Worm (Caenorhabditis elegans) whole organism, young adult: ENCODE results near the gene str-181.

Source experiments
- Y95B8A.8 ChIP-seq: fragments of 200-800 bp; sonication (Bioruptor generic); IDR thresholded peaks from 2 replicates; pipeline ENCODE4 v1.3.6; 2022; ENCODE audit warnings: missing genetic modification reagents, missing genetic modification characterization, missing compliant biosample characterization
- ama-1 ChIP-seq, 3 experiments: fragments of 150-350 bp in 1 of 3; sonication (generic microtip) in 2 of 3; optimal IDR thresholded peaks; 2 replicates each; lab custom pipeline; 2014 to 2018; ENCODE audit warnings: missing biosample characterization in 2 of 3, missing genetic modification characterization in 2 of 3, missing genetic modification reagents in 2 of 3
- attf-5 ChIP-seq: fragments of 200-800 bp; sonication (Bioruptor generic); optimal IDR thresholded peaks from 2 replicates; lab custom pipeline; 2018; ENCODE audit warnings: mild to moderate bottlenecking, missing genetic modification characterization, missing compliant biosample characterization
- ceh-40 ChIP-seq: fragments of 200-800 bp; sonication (Bioruptor generic); IDR thresholded peaks from 2 replicates; pipeline ENCODE4 v1.3.6; 2022; ENCODE audit warnings: missing genetic modification characterization, missing compliant biosample characterization
- ceh-79 ChIP-seq: sonication (generic microtip); optimal IDR thresholded peaks from 2 replicates; lab custom pipeline; 2017; ENCODE audit warnings: mild to moderate bottlenecking, missing genetic modification characterization, missing compliant biosample characterization
- chd-7 ChIP-seq: sonication (generic microtip); optimal IDR thresholded peaks from 2 replicates; lab custom pipeline; 2016; ENCODE audit warnings: mild to moderate bottlenecking, missing genetic modification characterization, moderate library complexity, missing compliant biosample characterization
- egrh-3 ChIP-seq: fragments of 200-800 bp; sonication (Bioruptor generic); IDR thresholded peaks from 2 replicates; pipeline ENCODE4 v1.3.6; 2022; ENCODE audit warnings: missing genetic modification reagents, missing genetic modification characterization, missing compliant biosample characterization
- hmg-20 ChIP-seq: fragments of 200-800 bp; sonication (Bioruptor generic); IDR thresholded peaks from 2 replicates; pipeline ENCODE4 v1.3.6; 2022; ENCODE audit warnings: missing genetic modification reagents, missing genetic modification characterization, missing compliant biosample characterization
- sea-2 ChIP-seq: fragments of 200-800 bp; sonication (Bioruptor generic); IDR thresholded peaks from 2 replicates; pipeline ENCODE4 v1.3.6; 2022; ENCODE audit warnings: missing genetic modification characterization, missing compliant biosample characterization
- snpc-4 ChIP-seq, 5 experiments: fragments of 150-350 bp in 1 of 5; sonication (generic microtip) in 4 of 5; optimal IDR thresholded peaks; 2 replicates each; lab custom pipeline; 2014 to 2018; ENCODE audit warnings: missing genetic modification characterization in 5 of 5, missing biosample characterization in 3 of 5, antibody characterized with exemption in 2 of 5, mild to moderate bottlenecking in 2 of 5, missing compliant biosample characterization in 2 of 5, missing genotype in 2 of 5, moderate library complexity in 2 of 5, missing genetic modification reagents in 1 of 5

DNA sequence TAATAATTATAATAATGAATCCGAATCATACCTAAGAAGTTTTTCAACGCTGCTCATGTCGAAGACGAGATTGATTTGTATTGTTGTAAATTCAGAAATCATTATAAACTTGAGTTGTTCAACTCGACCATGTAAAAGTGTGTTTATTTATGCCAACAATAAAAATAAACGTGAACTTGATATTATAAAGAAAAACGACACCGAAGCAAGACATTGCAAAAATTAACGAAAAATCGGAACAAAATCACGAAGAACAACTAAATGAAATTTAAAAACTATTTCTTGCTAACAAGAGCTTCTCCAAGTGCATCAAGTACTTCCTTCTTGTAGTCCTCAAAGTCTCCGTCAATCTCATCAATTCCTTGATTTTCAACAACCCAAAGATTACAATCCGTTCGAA is 42.4 kb upstream of the str-181 start, which contains the start of gene F18E2.15:
- no peak for TF ChIP-seq ceh-40 (GFP tag; lab: Robert Waterston, UW)
- no peak for TF ChIP-seq sea-2 (GFP tag; lab: Robert Waterston, UW)
- TF ChIP-seq snpc-4 (GFP tag; optimal IDR thresholded peaks at IDR 0.05; lab: Kevin White, UChicago): no peak
- no peak for TF ChIP-seq snpc-4 (tag; optimal IDR thresholded peaks at IDR 0.05; lab: Kevin White, UChicago)
- TF ChIP-seq egrh-3 (GFP tag; lab: Robert Waterston, UW): no peak
- TF ChIP-seq hmg-20 (GFP tag; lab: Robert Waterston, UW): no peak
- TF ChIP-seq attf-5 (GFP tag; lab: Kevin White, UChicago): no peak
- no peak for TF ChIP-seq chd-7
- no peak for TF ChIP-seq Y95B8A.8 (GFP tag; lab: Robert Waterston, UW)
- no peak for TF ChIP-seq ceh-79 (tag; lab: Kevin White, UChicago)
- TF ChIP-seq ama-1 (optimal IDR thresholded peaks at IDR 0.05; lab: Kevin White, UChicago): no peak
- TF ChIP-seq ama-1 (GFP tag; optimal IDR thresholded peaks at IDR 0.05; lab: Kevin White, UChicago): no peak
